Worm (Caenorhabditis elegans) whole organism, L1 larva: ENCODE data around the gene F48E3.9.

ENCODE experiments used
- C04F5.9 ChIP-seq: sonication (generic microtip); optimal IDR thresholded peaks from 2 replicates; lab custom pipeline; 2016; ENCODE audit warnings: missing genetic modification characterization, missing compliant biosample characterization
- F16B12.6 ChIP-seq: fragments of 150-350 bp; optimal IDR thresholded peaks from 2 replicates; lab custom pipeline; 2014; ENCODE audit warnings: missing biosample characterization, missing genetic modification characterization
- Y116A8C.19 ChIP-seq: sonication (generic microtip); optimal IDR thresholded peaks from 2 replicates; lab custom pipeline; 2016; ENCODE audit warnings: missing compliant biosample characterization, missing genetic modification characterization, borderline replicate concordance
- aha-1 ChIP-seq: fragments of 150-350 bp; optimal IDR thresholded peaks from 2 replicates; lab custom pipeline; 2014; ENCODE audit warnings: missing biosample characterization, missing genetic modification characterization
- aly-2 ChIP-seq: fragments of 150-350 bp; optimal IDR thresholded peaks from 2 replicates; lab custom pipeline; 2014; ENCODE audit warnings: missing biosample characterization, missing genetic modification characterization
- blmp-1 ChIP-seq: fragments of 150-350 bp; optimal IDR thresholded peaks from 2 replicates; lab custom pipeline; 2014; ENCODE audit warnings: missing biosample characterization, missing genetic modification characterization
- ceh-63 ChIP-seq: fragments of 200-800 bp; sonication (Bioruptor generic); optimal IDR thresholded peaks from 2 replicates; lab custom pipeline; 2018; ENCODE audit warnings: mild to moderate bottlenecking, missing genetic modification characterization, missing compliant biosample characterization
- ceh-90 ChIP-seq: sonication (generic microtip); optimal IDR thresholded peaks from 2 replicates; lab custom pipeline; 2016; ENCODE audit warnings: missing genetic modification characterization, missing compliant biosample characterization
- dsc-1 ChIP-seq: sonication (generic microtip); optimal IDR thresholded peaks from 2 replicates; lab custom pipeline; 2016; ENCODE audit warnings: mild to moderate bottlenecking, missing genetic modification characterization, missing compliant biosample characterization
- efl-1 ChIP-seq, 4 experiments: fragments of 150-350 bp; optimal IDR thresholded peaks in 3 of 4; peaks in 1 of 4; 1 replicate in 1 of 4; 2 replicates in 3 of 4; lab custom pipeline; 2014; ENCODE audit warnings: missing biosample characterization in 2 of 4, missing genetic modification characterization in 2 of 4, missing genetic modification reagents in 2 of 4
- egl-27 ChIP-seq, 2 experiments: fragments of 150-350 bp in 1 of 2; sonication (generic microtip); optimal IDR thresholded peaks; 3 replicates each; lab custom pipeline; 2017 to 2018; ENCODE audit warnings: missing biosample characterization in 2 of 2, missing genetic modification characterization in 2 of 2, missing genetic modification reagents in 2 of 2
- elt-3 ChIP-seq, 6 experiments: fragments of 150-350 bp in 1 of 6; sonication (generic microtip); optimal IDR thresholded peaks; 2 replicates each; lab custom pipeline; 2017 to 2018; ENCODE audit warnings: missing biosample characterization in 6 of 6, missing genetic modification characterization in 6 of 6, inconsistent platforms in 1 of 6
- fkh-10 ChIP-seq: sonication (generic microtip); optimal IDR thresholded peaks from 2 replicates; lab custom pipeline; 2017; ENCODE audit warnings: missing biosample characterization, missing genetic modification reagents, missing genetic modification characterization
- fkh-8 ChIP-seq: sonication (generic microtip); optimal IDR thresholded peaks from 2 replicates; lab custom pipeline; 2016; ENCODE audit warnings: mild to moderate bottlenecking, missing genetic modification characterization, missing compliant biosample characterization
- fos-1 ChIP-seq: fragments of 150-350 bp; optimal IDR thresholded peaks from 2 replicates; lab custom pipeline; 2014; ENCODE audit warnings: missing biosample characterization, missing genetic modification characterization
- lin-13 ChIP-seq: fragments of 150-350 bp; optimal IDR thresholded peaks from 2 replicates; lab custom pipeline; 2014; ENCODE audit warnings: missing biosample characterization, missing genetic modification reagents, missing genetic modification characterization
- lin-14 ChIP-seq: fragments of 200-800 bp; sonication (Bioruptor generic); optimal IDR thresholded peaks from 2 replicates; lab custom pipeline; 2018; ENCODE audit warnings: mild to moderate bottlenecking, missing genetic modification characterization, moderate library complexity, missing compliant biosample characterization
- lin-15B ChIP-seq: fragments of 150-350 bp; sonication (generic microtip); optimal IDR thresholded peaks from 3 replicates; lab custom pipeline; 2014; ENCODE audit warnings: missing biosample characterization, missing genetic modification characterization
- lin-35 ChIP-seq, 2 experiments: fragments of 150-350 bp; optimal IDR thresholded peaks; 2 replicates each; lab custom pipeline; 2014; ENCODE audit warnings: missing biosample characterization in 2 of 2, missing genetic modification characterization in 2 of 2, missing genetic modification reagents in 2 of 2
- mdl-1 ChIP-seq, 2 experiments: fragments of 150-350 bp; optimal IDR thresholded peaks; 2 replicates each; lab custom pipeline; 2014 to 2017; ENCODE audit warnings: missing biosample characterization in 2 of 2, missing genetic modification characterization in 2 of 2, inconsistent platforms in 1 of 2
- nhr-19 ChIP-seq: fragments of 200-800 bp; sonication (Bioruptor generic); conservative IDR thresholded peaks from 2 replicates; pipeline ENCODE4 v1.3.6; 2022; ENCODE audit warnings: missing genetic modification characterization, missing compliant biosample characterization
- nhr-20 ChIP-seq: sonication (generic microtip); optimal IDR thresholded peaks from 2 replicates; lab custom pipeline; 2016; ENCODE audit warnings: mild to moderate bottlenecking, missing genetic modification characterization, missing compliant biosample characterization
- nhr-47 ChIP-seq: sonication (generic microtip); optimal IDR thresholded peaks from 2 replicates; lab custom pipeline; 2016; ENCODE audit warnings: mild to moderate bottlenecking, missing genetic modification characterization, moderate library complexity, missing compliant biosample characterization
- nhr-71 ChIP-seq: sonication (generic microtip); optimal IDR thresholded peaks from 2 replicates; lab custom pipeline; 2016; ENCODE audit warnings: mild to moderate bottlenecking, missing genetic modification characterization, moderate library complexity, missing compliant biosample characterization
- nhr-84 ChIP-seq: sonication (generic microtip); optimal IDR thresholded peaks from 2 replicates; lab custom pipeline; 2017; ENCODE audit warnings: missing biosample characterization, missing genetic modification characterization
- nhr-85 ChIP-seq: sonication (generic microtip); peaks from one replicate; lab custom pipeline; 2016; ENCODE audit warnings: missing genetic modification characterization, inconsistent platforms, missing compliant biosample characterization
- pqm-1 ChIP-seq: sonication (generic microtip); optimal IDR thresholded peaks from 3 replicates; lab custom pipeline; 2017; ENCODE audit warnings: missing biosample characterization, missing genetic modification characterization
- rnt-1 ChIP-seq: sonication (generic microtip); optimal IDR thresholded peaks from 2 replicates; lab custom pipeline; 2016; ENCODE audit warnings: mild to moderate bottlenecking, missing genetic modification characterization, moderate library complexity, missing compliant biosample characterization
- snu-23 ChIP-seq: sonication (generic microtip); optimal IDR thresholded peaks from 2 replicates; lab custom pipeline; 2016; ENCODE audit warnings: missing genetic modification characterization, missing compliant biosample characterization
- sox-4 ChIP-seq: sonication (generic microtip); optimal IDR thresholded peaks from 2 replicates; lab custom pipeline; 2016; ENCODE audit warnings: missing genetic modification characterization, missing compliant biosample characterization
- swsn-7 ChIP-seq: sonication (generic microtip); optimal IDR thresholded peaks from 2 replicates; lab custom pipeline; 2016; ENCODE audit warnings: missing genetic modification characterization, missing compliant biosample characterization
- tlp-1 ChIP-seq: fragments of 150-350 bp; optimal IDR thresholded peaks from 2 replicates; lab custom pipeline; 2014; ENCODE audit warnings: missing biosample characterization, missing genetic modification characterization
- unc-130 ChIP-seq: fragments of 150-350 bp; optimal IDR thresholded peaks from 2 replicates; lab custom pipeline; 2017; ENCODE audit warnings: missing biosample characterization, missing genetic modification characterization, inconsistent platforms
- unc-30 ChIP-seq: sonication (generic microtip); optimal IDR thresholded peaks from 2 replicates; lab custom pipeline; 2017; ENCODE audit warnings: missing biosample characterization, missing genetic modification characterization
- unc-62 ChIP-seq: fragments of 150-350 bp; optimal IDR thresholded peaks from 2 replicates; lab custom pipeline; 2014; ENCODE audit warnings: missing biosample characterization, missing genetic modification reagents, missing genetic modification characterization
- unc-98 ChIP-seq: fragments of 200-800 bp; sonication (Bioruptor generic); IDR thresholded peaks from 2 replicates; pipeline ENCODE4 v1.3.6; 2022; ENCODE audit warnings: missing genetic modification characterization, missing compliant biosample characterization
- xbp-1 ChIP-seq: sonication (generic microtip); optimal IDR thresholded peaks from 2 replicates; lab custom pipeline; 2016; ENCODE audit warnings: missing genetic modification characterization, missing compliant biosample characterization
- zag-1 ChIP-seq: fragments of 150-350 bp; optimal IDR thresholded peaks from 2 replicates; lab custom pipeline; 2014; ENCODE audit warnings: missing biosample characterization, missing genetic modification characterization
- ztf-11 ChIP-seq, 2 experiments: sonication (generic microtip); optimal IDR thresholded peaks; 2 replicates each; lab custom pipeline; 2016 to 2017; ENCODE audit warnings: missing genetic modification characterization in 2 of 2, missing biosample characterization in 1 of 2, missing compliant biosample characterization in 1 of 2
- ztf-4 ChIP-seq: fragments of 150-350 bp; optimal IDR thresholded peaks from 2 replicates; lab custom pipeline; 2014; ENCODE audit warnings: missing biosample characterization, missing genetic modification characterization

The F48E3.9 gene

ce11 chrX:7480756-7481155 is at the start of gene F48E3.9:
TSS of gene F48E3.9 (plus strand) at chrX:7481056.
- no peak for TF ChIP-seq blmp-1 (tag; lab: Kevin White, UChicago)
- no peak for TF ChIP-seq swsn-7 (tag; lab: Kevin White, UChicago)
- TF ChIP-seq Y116A8C.19: no peak
- TF ChIP-seq rnt-1 (tag; lab: Kevin White, UChicago): no peak
- no peak for TF ChIP-seq egl-27 (tag; optimal IDR thresholded peaks at IDR 0.05; lab: Kevin White, UChicago)
- no peak for TF ChIP-seq unc-98 (GFP tag; lab: Robert Waterston, UW)
- TF ChIP-seq lin-13 (GFP tag; lab: Kevin White, UChicago): no peak
- TF ChIP-seq snu-23 (GFP tag; lab: Kevin White, UChicago): no peak
- TF ChIP-seq efl-1 (optimal IDR thresholded peaks at IDR 0.05; lab: Kevin White, UChicago): no peak
- TF ChIP-seq efl-1 (GFP tag; optimal IDR thresholded peaks at IDR 0.05 in 1 of 2; lab: Kevin White, UChicago): no peak
- TF ChIP-seq nhr-47 (tag; lab: Kevin White, UChicago): no peak
- TF ChIP-seq nhr-71: no peak
- no peak for TF ChIP-seq fos-1 (tag; lab: Kevin White, UChicago)
- no peak for TF ChIP-seq zag-1
- no peak for TF ChIP-seq nhr-85 (tag; lab: Kevin White, UChicago)
- TF ChIP-seq, all 84 proteins: peak for 0

- TF ChIP-seq zag-1 (no peak), tlp-1 (tag; lab: Kevin White, UChicago) (no peak), pqm-1 (tag; lab: Kevin White, UChicago) (no peak), aha-1 (tag; lab: Kevin White, UChicago) (no peak), xbp-1 (tag; lab: Kevin White, UChicago) (no peak), lin-13 (GFP tag; lab: Kevin White, UChicago) (no peak), fkh-10 (no peak), ceh-63 (no peak), nhr-47 (tag; lab: Kevin White, UChicago) (no peak), nhr-84 (tag; lab: Kevin White, UChicago) (no peak), ceh-90 (no peak), elt-3 (tag; optimal IDR thresholded peaks at IDR 0.05; lab: Kevin White, UChicago) (no peak), C04F5.9 (no peak), unc-62 (GFP tag; lab: Kevin White, UChicago) (no peak), fkh-8 (no peak), unc-30 (no peak), lin-14 (GFP tag; lab: Kevin White, UChicago) (no peak)
- TF ChIP-seq, all 84 proteins: peak for 0
These were observed 49.7 kb upstream of the F48E3.9 start, which contains the start of gene clc-2 for ce11 chrX:7431165-7431564. TSS of gene clc-2 (plus strand) at chrX:7431465.

- TF ChIP-seq ztf-4 (tag; lab: Kevin White, UChicago) (no peak), nhr-85 (tag; lab: Kevin White, UChicago) (peak; percentile 25)
These were observed 47.6 kb upstream of the F48E3.9 start, which contains the start of gene clc-5 for ce11 chrX:7433269-7433668. TSS of gene clc-5 (plus strand) at chrX:7433569.

- no peak for TF ChIP-seq C04F5.9
- no peak for TF ChIP-seq aly-2
- no peak for TF ChIP-seq lin-15B
- peak in 2 of 6 experiments; percentile 53 to 71 for TF ChIP-seq elt-3 (tag; optimal IDR thresholded peaks at IDR 0.05; lab: Kevin White, UChicago)
- TF ChIP-seq lin-14 (GFP tag; lab: Kevin White, UChicago): peak; percentile 48
- TF ChIP-seq dsc-1 (tag; lab: Kevin White, UChicago): no peak
- TF ChIP-seq ceh-90: no peak
- no peak for TF ChIP-seq fos-1 (tag; lab: Kevin White, UChicago)
- TF ChIP-seq nhr-71: peak; percentile 52
- TF ChIP-seq blmp-1 (tag; lab: Kevin White, UChicago): peak; percentile 61
- TF ChIP-seq aha-1 (tag; lab: Kevin White, UChicago): no peak
- TF ChIP-seq snu-23 (GFP tag; lab: Kevin White, UChicago): peak; percentile 54
- no peak for TF ChIP-seq swsn-7 (tag; lab: Kevin White, UChicago)
- peak in 1 of 2 experiments; percentile 13 for TF ChIP-seq mdl-1 (tag; optimal IDR thresholded peaks at IDR 0.05; lab: Kevin White, UChicago)
- no peak for TF ChIP-seq ztf-11 (tag; optimal IDR thresholded peaks at IDR 0.05; lab: Kevin White, UChicago)
- TF ChIP-seq sox-4 (tag; lab: Kevin White, UChicago): no peak
- TF ChIP-seq nhr-85 (tag; lab: Kevin White, UChicago): peak; percentile 85
- peak; percentile 50 for TF ChIP-seq nhr-20 (tag; lab: Kevin White, UChicago)
- TF ChIP-seq F16B12.6 (tag; lab: Kevin White, UChicago): no peak
- no peak for TF ChIP-seq unc-130 (tag; lab: Kevin White, UChicago)
- peak in 1 of 2 experiments; percentile 67 for TF ChIP-seq lin-35 (GFP tag; optimal IDR thresholded peaks at IDR 0.05; lab: Kevin White, UChicago)
- no peak for TF ChIP-seq fkh-8
- 0 out of 2 replicates have a peak, but pooled peaks have one; percentile 8 for TF ChIP-seq nhr-19 (GFP tag; lab: Robert Waterston, UW)
- no peak for TF ChIP-seq efl-1 (optimal IDR thresholded peaks at IDR 0.05; lab: Kevin White, UChicago)
- TF ChIP-seq efl-1 (GFP tag; optimal IDR thresholded peaks at IDR 0.05 in 1 of 2; lab: Kevin White, UChicago): no peak
These were observed 43.9 kb upstream of the F48E3.9 start for ce11 chrX:7436912-7437311.
